Fruit fly (Drosophila melanogaster): ENCODE results near the gene fh.

fh gene

dm6 chrX:9129436-9129835 is 19.4 kb downstream of the fh start (continued):
- TF ChIP-seq CG3163 (GFP tag; optimal IDR thresholded peaks at IDR 0.05): no peak
- no peak for TF ChIP-seq CG34422 (GFP tag; IDR thresholded peaks at IDR 0.05)
- TF ChIP-seq wek (GFP tag; optimal IDR thresholded peaks at IDR 0.05): no peak
- no peak for TF ChIP-seq B-H2 (GFP tag; optimal IDR thresholded peaks at IDR 0.05)
- TF ChIP-seq Gug (GFP tag; IDR thresholded peaks at IDR 0.05): no peak
- TF ChIP-seq CG7556 (GFP tag; optimal IDR thresholded peaks at IDR 0.05): peak; percentile 1
- no peak for TF ChIP-seq CG9215 (GFP tag; IDR thresholded peaks at IDR 0.05)
- no peak for TF ChIP-seq CG7987 (GFP tag; optimal IDR thresholded peaks at IDR 0.05)
- peak; percentile 42 for TF ChIP-seq zen (tag; optimal IDR thresholded peaks at IDR 0.05)
- TF ChIP-seq knrl (GFP tag; IDR thresholded peaks at IDR 0.05; ENCODE audit: partially characterized antibody): no peak
- TF ChIP-seq dm (GFP tag; optimal IDR thresholded peaks at IDR 0.05): no peak
- no peak for TF ChIP-seq CG5245 (GFP tag; optimal IDR thresholded peaks at IDR 0.05)
- TF ChIP-seq CG18764 (GFP tag; optimal IDR thresholded peaks at IDR 0.05): no peak
- peak; percentile 9 for TF ChIP-seq gem (tag; optimal IDR thresholded peaks at IDR 0.05)
- peak; percentile 81 for TF ChIP-seq cad (GFP tag; optimal IDR thresholded peaks at IDR 0.05)
- no peak for TF ChIP-seq cwo (GFP tag; optimal IDR thresholded peaks at IDR 0.05)
- TF ChIP-seq HLHmδ (GFP tag; optimal IDR thresholded peaks at IDR 0.05): no peak
- TF ChIP-seq Dip3 (GFP tag; optimal IDR thresholded peaks at IDR 0.05): no peak
- no peak for TF ChIP-seq CG2120 (GFP tag; optimal IDR thresholded peaks at IDR 0.05)
- no peak for TF ChIP-seq D (optimal IDR thresholded peaks at IDR 0.05)
- no peak for TF ChIP-seq D (GFP tag; optimal IDR thresholded peaks at IDR 0.05)
- TF ChIP-seq twi (tag; optimal IDR thresholded peaks at IDR 0.05): peak; percentile 68
- TF ChIP-seq tll (GFP tag; optimal IDR thresholded peaks at IDR 0.05): peak in 1 of 2 experiments; percentile 81

- TF ChIP-seq Dll (GFP tag; IDR thresholded peaks at IDR 0.05; ENCODE audit: partially characterized antibody) (peak; percentile 48; the same call in 2 of the 4 replicates), pan (optimal IDR thresholded peaks at IDR 0.05) (no peak), pan (GFP tag; optimal IDR thresholded peaks at IDR 0.05 in 1 of 2, IDR thresholded peaks at IDR 0.05 in 1 of 2) (no peak), dmrt99B (tag; optimal IDR thresholded peaks at IDR 0.05) (no peak), H2.0 (GFP tag; IDR thresholded peaks at IDR 0.05) (no peak), fu2 (GFP tag; optimal IDR thresholded peaks at IDR 0.05) (no peak), CG2712 (tag; optimal IDR thresholded peaks at IDR 0.05) (no peak), oc (tag; optimal IDR thresholded peaks at IDR 0.05) (peak; percentile 16), Drgx (GFP tag; IDR thresholded peaks at IDR 0.05) (no peak), ci (GFP tag; IDR thresholded peaks at IDR 0.05) (0 out of 3 replicates have a peak, but pooled peaks have one; percentile 44), CG6683 (GFP tag; optimal IDR thresholded peaks at IDR 0.05) (no peak), row (GFP tag; IDR thresholded peaks at IDR 0.05) (peak; percentile 38; the same call in 2 of the 3 replicates), p53 (GFP tag; optimal IDR thresholded peaks at IDR 0.05) (no peak), br (optimal IDR thresholded peaks at IDR 0.05) (no peak), h (optimal IDR thresholded peaks at IDR 0.05) (no peak), CG7786 (GFP tag; optimal IDR thresholded peaks at IDR 0.05) (no peak), BEAF-32 (GFP tag; optimal IDR thresholded peaks at IDR 0.05) (peak; percentile 47), CG16815 (GFP tag; optimal IDR thresholded peaks at IDR 0.05) (no peak), CG2120 (GFP tag; optimal IDR thresholded peaks at IDR 0.05) (no peak), CG5245 (GFP tag; optimal IDR thresholded peaks at IDR 0.05) (no peak), stwl (tag; optimal IDR thresholded peaks at IDR 0.05) (no peak), CG2889 (GFP tag; IDR thresholded peaks at IDR 0.05) (no peak), Scr (GFP tag; IDR thresholded peaks at IDR 0.05; ENCODE audit: partially characterized antibody) (0 out of 2 replicates have a peak, but pooled peaks have one; percentile 38), ems (GFP tag; optimal IDR thresholded peaks at IDR 0.05) (no peak), CG43689 (GFP tag; IDR thresholded peaks at IDR 0.05) (no peak), CG31224 (GFP tag; IDR thresholded peaks at IDR 0.05) (no peak), pros (GFP tag; optimal IDR thresholded peaks at IDR 0.05) (peak; percentile 33), sqz (GFP tag; optimal IDR thresholded peaks at IDR 0.05) (peak; percentile 13), MESR4 (GFP tag; optimal IDR thresholded peaks at IDR 0.05) (no peak), tin (GFP tag; optimal IDR thresholded peaks at IDR 0.05) (no peak), Gug (GFP tag; IDR thresholded peaks at IDR 0.05) (no peak), Sry-δ (GFP tag; optimal IDR thresholded peaks at IDR 0.05) (peak; percentile 47), Chrac-16 (GFP tag; optimal IDR thresholded peaks at IDR 0.05) (no peak)
Observed at dm6 chrX:9128012-9128280, 20.9 kb downstream of the fh start.
